Fruit fly (Drosophila melanogaster) whole organism, adult: ENCODE measurements around the gene CG9733.

Source experiments
- bab1 ChIP-seq: fragments of 200-800 bp; sonication (Bioruptor generic); optimal IDR thresholded peaks from 3 replicates; lab custom pipeline; 2019; ENCODE audit warnings: missing biosample characterization, mild to moderate bottlenecking, missing genetic modification characterization, moderate library complexity
- pad ChIP-seq: fragments of 200-800 bp; sonication (Bioruptor generic); optimal IDR thresholded peaks from 3 replicates; lab custom pipeline; 2017; ENCODE audit warnings: missing biosample characterization, missing genetic modification characterization, mild to moderate bottlenecking, moderate library complexity, missing genetic modification reagents
- tj ChIP-seq: fragments of 200-800 bp; sonication (Bioruptor generic); optimal IDR thresholded peaks from 3 replicates; lab custom pipeline; 2017; ENCODE audit warnings: missing biosample characterization, mild to moderate bottlenecking, missing genetic modification characterization, moderate library complexity

DNA sequence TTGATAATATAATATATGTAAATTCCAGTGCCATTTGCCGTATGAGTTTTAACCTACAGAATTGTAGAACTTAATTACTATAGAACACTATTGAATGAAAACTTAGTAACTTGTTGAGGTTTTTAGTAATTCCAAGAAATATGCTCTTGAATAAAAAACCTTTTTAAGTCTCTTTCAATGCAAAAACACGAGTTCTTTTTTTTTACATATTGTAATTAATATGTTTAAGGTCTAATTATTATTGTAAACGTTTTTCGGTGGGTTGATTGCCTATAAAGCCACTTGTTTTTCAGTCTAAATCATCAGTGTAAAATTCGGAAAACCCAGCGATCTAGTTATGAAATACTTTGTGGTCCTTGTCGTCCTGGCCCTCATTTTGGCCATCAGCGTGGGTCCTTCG is 36.9 kb downstream of the CG9733 start, which contains the start of gene Anp:
- no peak for TF ChIP-seq tj (GFP tag; lab: Kevin White, UChicago)
- no peak for TF ChIP-seq bab1 (GFP tag; lab: Kevin White, UChicago)
- TF ChIP-seq pad (GFP tag; lab: Kevin White, UChicago): no peak
